Fruit fly (Drosophila melanogaster) whole organism, pupa: ENCODE data around the gene CG33281.

Source experiments
- CG10348 ChIP-seq: fragments of 200-800 bp; sonication (Bioruptor generic); IDR thresholded peaks from 2 replicates; pipeline ENCODE4 v1.3.6; 2022; ENCODE audit warnings: missing biosample characterization, missing genetic modification characterization
- CG12605 ChIP-seq: fragments of 200-800 bp; sonication (Bioruptor generic); IDR thresholded peaks from 2 replicates; pipeline ENCODE4 v1.3.6; 2022; ENCODE audit warnings: missing biosample characterization, missing genetic modification characterization
- CG13204 ChIP-seq: fragments of 200-800 bp; sonication (Bioruptor generic); optimal IDR thresholded peaks from 2 replicates; lab custom pipeline; 2018; ENCODE audit warnings: missing biosample characterization, mild to moderate bottlenecking, missing genetic modification characterization, moderate library complexity
- CG14655 ChIP-seq: fragments of 200-800 bp; sonication (Bioruptor generic); optimal IDR thresholded peaks from 3 replicates; lab custom pipeline; 2017; ENCODE audit warnings: mild to moderate bottlenecking, missing biosample characterization, missing genetic modification reagents, missing genetic modification characterization
- CG15710 ChIP-seq: fragments of 200-800 bp; sonication (Bioruptor generic); optimal IDR thresholded peaks from 2 replicates; lab custom pipeline; 2018; ENCODE audit warnings: missing biosample characterization, mild to moderate bottlenecking, missing genetic modification characterization, moderate library complexity
- CG17806 ChIP-seq: fragments of 200-800 bp; sonication (Bioruptor generic); optimal IDR thresholded peaks from 2 replicates; lab custom pipeline; 2018; ENCODE audit warnings: missing biosample characterization, mild to moderate bottlenecking, missing genetic modification characterization, moderate library complexity
- CG32121 ChIP-seq: fragments of 200-800 bp; sonication (Bioruptor generic); IDR thresholded peaks from 2 replicates; pipeline ENCODE4 v1.3.6; 2022; ENCODE audit warnings: missing biosample characterization, missing genetic modification characterization
- CG34367 ChIP-seq: fragments of 200-800 bp; sonication (Bioruptor generic); optimal IDR thresholded peaks from 2 replicates; lab custom pipeline; 2018; ENCODE audit warnings: missing biosample characterization, mild to moderate bottlenecking, missing genetic modification characterization
- CG4496 ChIP-seq: fragments of 200-800 bp; sonication (Bioruptor generic); IDR thresholded peaks from 3 replicates; pipeline ENCODE4 v1.3.6; 2022; ENCODE audit warnings: missing biosample characterization, missing genetic modification characterization
- CG8159 ChIP-seq: fragments of 200-800 bp; sonication (Bioruptor generic); optimal IDR thresholded peaks from 3 replicates; lab custom pipeline; 2018; ENCODE audit warnings: missing biosample characterization, mild to moderate bottlenecking, missing genetic modification characterization, moderate library complexity
- CG8301 ChIP-seq: fragments of 200-800 bp; sonication (Bioruptor generic); optimal IDR thresholded peaks from 2 replicates; lab custom pipeline; 2018; ENCODE audit warnings: missing biosample characterization, mild to moderate bottlenecking, missing genetic modification characterization
- CG9948 ChIP-seq: fragments of 200-800 bp; sonication (Bioruptor generic); optimal IDR thresholded peaks from 2 replicates; lab custom pipeline; 2018; ENCODE audit warnings: missing biosample characterization, mild to moderate bottlenecking, missing genetic modification characterization, moderate library complexity
- D1 ChIP-seq: fragments of 200-800 bp; sonication (Bioruptor generic); optimal IDR thresholded peaks from 2 replicates; lab custom pipeline; 2018; ENCODE audit warnings: missing biosample characterization, mild to moderate bottlenecking, missing genetic modification characterization, moderate library complexity
- EcR ChIP-seq: fragments of 200-800 bp; sonication (Bioruptor generic); optimal IDR thresholded peaks from 3 replicates; lab custom pipeline; 2019; ENCODE audit warnings: missing biosample characterization, missing genetic modification characterization, mild to moderate bottlenecking, moderate library complexity, missing genetic modification reagents
- Ets98B ChIP-seq: fragments of 200-800 bp; sonication (Bioruptor generic); IDR thresholded peaks from 2 replicates; pipeline ENCODE4 v1.3.6; 2022; ENCODE audit warnings: missing biosample characterization, missing genetic modification characterization
- Pif1A ChIP-seq: fragments of 200-800 bp; sonication (Bioruptor generic); optimal IDR thresholded peaks from 3 replicates; lab custom pipeline; 2016; ENCODE audit warnings: missing biosample characterization, missing genetic modification characterization
- Pif1B ChIP-seq: fragments of 200-800 bp; sonication (Bioruptor generic); optimal IDR thresholded peaks from 3 replicates; lab custom pipeline; 2016; ENCODE audit warnings: missing biosample characterization, missing genetic modification characterization
- Snoo ChIP-seq: fragments of 200-800 bp; sonication (Bioruptor generic); optimal IDR thresholded peaks from 3 replicates; lab custom pipeline; 2017; ENCODE audit warnings: missing biosample characterization, mild to moderate bottlenecking, missing genetic modification characterization, inconsistent platforms
- fd96Ca ChIP-seq: fragments of 200-800 bp; sonication (Bioruptor generic); IDR thresholded peaks from 3 replicates; pipeline ENCODE4 v1.3.6; 2022; ENCODE audit warnings: missing biosample characterization, missing genetic modification characterization
- gl ChIP-seq: fragments of 200-800 bp; sonication (Bioruptor generic); optimal IDR thresholded peaks from 2 replicates; lab custom pipeline; 2018; ENCODE audit warnings: missing biosample characterization, mild to moderate bottlenecking, missing genetic modification characterization
- rn ChIP-seq: fragments of 200-800 bp; sonication (Bioruptor generic); IDR thresholded peaks from 2 replicates; pipeline ENCODE4 v1.3.6; 2022; ENCODE audit warnings: missing biosample characterization, missing genetic modification characterization

CG33281 gene

DNA sequence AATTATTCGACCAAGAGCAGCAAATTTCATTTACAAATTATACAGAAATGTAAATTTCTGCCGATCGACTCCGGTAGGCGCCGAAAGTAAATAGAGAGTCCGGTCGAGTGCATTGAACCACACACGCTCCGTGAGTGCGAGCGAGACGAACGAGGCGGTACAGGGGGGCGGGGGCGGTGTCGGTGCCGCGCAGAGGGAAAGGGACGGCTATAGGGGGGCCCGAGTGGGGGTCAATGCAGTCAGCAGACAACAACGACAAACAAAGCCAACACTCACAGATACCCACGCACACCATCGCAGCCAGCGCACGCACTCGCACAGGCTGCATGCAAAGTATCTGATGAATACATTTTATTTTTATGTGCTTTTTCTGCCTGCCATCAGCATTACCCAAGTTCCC lies 15.4 kb downstream of the CG33281 start:
- TF ChIP-seq CG34367 (tag; lab: Kevin White, UChicago) (no peak), CG4496 (GFP tag; lab: Robert Waterston, UW) (peak; percentile 57), EcR (GFP tag; lab: Kevin White, UChicago) (peak; percentile 99), Pif1A (no peak), rn (GFP tag; lab: Robert Waterston, UW) (0 out of 2 replicates have a peak, but pooled peaks have one; percentile 9), CG8159 (tag; lab: Kevin White, UChicago) (no peak), fd96Ca (GFP tag; lab: Robert Waterston, UW) (peak; percentile 57; the same call in 1 of the 3 replicates), Ets98B (GFP tag; lab: Robert Waterston, UW) (peak; percentile 8), CG17806 (tag; lab: Kevin White, UChicago) (no peak), CG10348 (GFP tag; lab: Robert Waterston, UW) (no peak), CG8301 (no peak), CG12605 (GFP tag; lab: Robert Waterston, UW) (peak; percentile 42; the same call in 1 of the 2 replicates), CG9948 (no peak), Pif1B (GFP tag; lab: Kevin White, UChicago) (no peak), D1 (tag; lab: Kevin White, UChicago) (no peak), Snoo (tag; lab: Kevin White, UChicago) (no peak), CG13204 (GFP tag; lab: Kevin White, UChicago) (peak; percentile 91), CG32121 (peak; percentile 63; the same call in 1 of the 2 replicates), CG14655 (no peak), gl (tag; lab: Kevin White, UChicago) (no peak), CG15710 (tag; lab: Kevin White, UChicago) (no peak)

dm6 chr2L:3341231-3341935 lies 17.3 kb downstream of the CG33281 start:
- no peak for TF ChIP-seq D1 (tag; lab: Kevin White, UChicago)
- no peak for TF ChIP-seq gl (tag; lab: Kevin White, UChicago)
- TF ChIP-seq CG15710 (tag; lab: Kevin White, UChicago): peak; percentile 7
- TF ChIP-seq CG14655: peak; percentile 2
- peak; percentile 33 for TF ChIP-seq CG17806 (tag; lab: Kevin White, UChicago)
- peak; percentile 87 for TF ChIP-seq Snoo (tag; lab: Kevin White, UChicago)
- peak; percentile 17 for TF ChIP-seq CG9948
- peak; percentile 52 for TF ChIP-seq EcR (GFP tag; lab: Kevin White, UChicago)

- no peak for TF ChIP-seq CG9948
- TF ChIP-seq CG14655: no peak
- TF ChIP-seq CG12605 (GFP tag; lab: Robert Waterston, UW): no peak
- TF ChIP-seq Pif1B (GFP tag; lab: Kevin White, UChicago): no peak
- no peak for TF ChIP-seq Ets98B (GFP tag; lab: Robert Waterston, UW)
- TF ChIP-seq CG10348 (GFP tag; lab: Robert Waterston, UW): no peak
- no peak for TF ChIP-seq fd96Ca (GFP tag; lab: Robert Waterston, UW)
- TF ChIP-seq CG32121: no peak
Measured at dm6 chr2L:3342369-3342768, 18.3 kb downstream of the CG33281 start.

dm6 chr2L:3345763-3346482 lies 21.9 kb downstream of the CG33281 start:
- peak; percentile 83 for TF ChIP-seq Pif1B (GFP tag; lab: Kevin White, UChicago)
- TF ChIP-seq rn (GFP tag; lab: Robert Waterston, UW): peak; percentile 76
- peak; percentile 85 for TF ChIP-seq CG9948
- TF ChIP-seq Snoo (tag; lab: Kevin White, UChicago): peak; percentile 78
- TF ChIP-seq CG8301: peak; percentile 86
- TF ChIP-seq CG12605 (GFP tag; lab: Robert Waterston, UW): peak; percentile 61
- TF ChIP-seq CG15710 (tag; lab: Kevin White, UChicago): peak; percentile 48
- peak; percentile 89 for TF ChIP-seq CG14655
- TF ChIP-seq CG4496 (GFP tag; lab: Robert Waterston, UW): peak; percentile 87
- peak; percentile 83 for TF ChIP-seq fd96Ca (GFP tag; lab: Robert Waterston, UW)
- peak; percentile 78 for TF ChIP-seq CG32121
- TF ChIP-seq Pif1A: peak; percentile 89
- peak; percentile 74 for TF ChIP-seq CG8159 (tag; lab: Kevin White, UChicago)
- TF ChIP-seq CG17806 (tag; lab: Kevin White, UChicago): peak; percentile 83
- TF ChIP-seq EcR (GFP tag; lab: Kevin White, UChicago): peak; percentile 99
- peak; percentile 83 for TF ChIP-seq Ets98B (GFP tag; lab: Robert Waterston, UW)
- TF ChIP-seq CG34367 (tag; lab: Kevin White, UChicago): peak; percentile 72
- peak; percentile 31 for TF ChIP-seq gl (tag; lab: Kevin White, UChicago)
- TF ChIP-seq D1 (tag; lab: Kevin White, UChicago): no peak
- no peak for TF ChIP-seq CG10348 (GFP tag; lab: Robert Waterston, UW)
- peak; percentile 63 for TF ChIP-seq CG13204 (GFP tag; lab: Kevin White, UChicago)

dm6 chr2L:3346483-3346839 lies 22.4 kb downstream of the CG33281 start:
- TF ChIP-seq CG14655 (no peak), Ets98B (GFP tag; lab: Robert Waterston, UW) (no peak), rn (GFP tag; lab: Robert Waterston, UW) (no peak), gl (tag; lab: Kevin White, UChicago) (no peak), EcR (GFP tag; lab: Kevin White, UChicago) (no peak), Pif1A (no peak)
- TF ChIP-seq, all 21 proteins: peak for 0
